Fruit fly (Drosophila melanogaster): ENCODE data around the gene btl.

Gene btl

DNA sequence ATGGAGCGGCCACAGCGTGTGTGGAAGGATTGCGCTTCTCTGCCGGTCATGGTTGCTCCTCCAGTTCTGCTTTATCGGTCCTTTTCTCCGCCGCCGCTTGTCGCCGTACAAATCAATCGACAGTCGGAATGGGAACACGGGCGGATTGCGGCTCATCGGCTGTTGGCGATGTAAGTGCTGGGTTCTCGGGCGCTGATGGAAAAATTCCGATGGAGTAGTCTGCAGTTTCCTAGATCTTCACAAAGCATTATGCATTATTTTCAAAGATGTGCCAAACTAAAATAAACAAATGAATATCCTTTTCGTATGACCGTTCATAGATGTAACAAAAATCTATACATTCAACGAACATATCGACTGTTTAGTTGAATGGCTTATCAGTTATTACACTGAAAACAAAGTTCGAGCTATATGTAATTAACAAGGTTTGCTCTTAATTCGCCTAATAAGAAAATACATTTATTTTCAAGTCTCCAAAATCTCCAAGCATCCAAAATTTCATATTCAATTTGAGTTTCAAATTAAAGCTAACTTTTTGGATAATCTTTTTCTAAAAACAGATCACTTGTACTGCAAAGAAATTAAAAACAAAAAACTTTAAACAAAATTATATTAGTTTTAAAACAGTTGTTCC, 25.8 kb upstream of the btl start, which contains the start of gene Neurl4 (continued):
- TF ChIP-seq phol (tag; optimal IDR thresholded peaks at IDR 0.05), result peak; percentile 87
- peak; percentile 47 for TF ChIP-seq fd96Cb (tag; optimal IDR thresholded peaks at IDR 0.05)
- peak; percentile 80 for TF ChIP-seq Ssrp (tag; optimal IDR thresholded peaks at IDR 0.05)
- TF ChIP-seq fd64A (GFP tag; optimal IDR thresholded peaks at IDR 0.05), result no peak
- TF ChIP-seq CG10565 (GFP tag; optimal IDR thresholded peaks at IDR 0.05), result no peak
- no peak for TF ChIP-seq CG1603 (tag; optimal IDR thresholded peaks at IDR 0.05)
- no peak for TF ChIP-seq CG6683 (GFP tag; optimal IDR thresholded peaks at IDR 0.05)
- no peak for TF ChIP-seq sens-2 (GFP tag; IDR thresholded peaks at IDR 0.05)
- TF ChIP-seq Trl (optimal IDR thresholded peaks at IDR 0.05), result no peak
- peak; percentile 63 for TF ChIP-seq Trl (GFP tag; optimal IDR thresholded peaks at IDR 0.05)
- peak; percentile 83 for TF ChIP-seq Hsf (GFP tag; optimal IDR thresholded peaks at IDR 0.05)
- TF ChIP-seq Opbp (GFP tag; IDR thresholded peaks at IDR 0.05; ENCODE audit: partially characterized antibody), result no peak
- no peak for TF ChIP-seq sr (GFP tag; IDR thresholded peaks at IDR 0.05)
- TF ChIP-seq repo (GFP tag; optimal IDR thresholded peaks at IDR 0.05), result no peak
- TF ChIP-seq CG14710 (tag; optimal IDR thresholded peaks at IDR 0.05), result peak; percentile 65
- no peak for TF ChIP-seq lab (GFP tag; optimal IDR thresholded peaks at IDR 0.05)
- TF ChIP-seq kni (GFP tag; optimal IDR thresholded peaks at IDR 0.05), result no peak
- peak; percentile 14 for TF ChIP-seq NC2α (GFP tag; optimal IDR thresholded peaks at IDR 0.05)
- TF ChIP-seq Max (GFP tag; optimal IDR thresholded peaks at IDR 0.05), result no peak
- TF ChIP-seq pita (GFP tag; optimal IDR thresholded peaks at IDR 0.05), result no peak
- TF ChIP-seq CG5245 (GFP tag; optimal IDR thresholded peaks at IDR 0.05), result peak; percentile 20
- no peak for TF ChIP-seq Eip74EF (GFP tag; optimal IDR thresholded peaks at IDR 0.05)
- TF ChIP-seq CG15269 (tag; optimal IDR thresholded peaks at IDR 0.05), result no peak
- peak; percentile 65 for TF ChIP-seq lilli (GFP tag; optimal IDR thresholded peaks at IDR 0.05)
- TF ChIP-seq lmd (GFP tag; IDR thresholded peaks at IDR 0.05), result peak; percentile 70
- no peak for TF ChIP-seq CG14860 (GFP tag; IDR thresholded peaks at IDR 0.05; ENCODE audit: partially characterized antibody)
- peak; percentile 57; the same call in 1 of the 2 replicates for TF ChIP-seq stc (GFP tag; IDR thresholded peaks at IDR 0.05)
- peak; percentile 28 for TF ChIP-seq da (GFP tag; optimal IDR thresholded peaks at IDR 0.05)
- TF ChIP-seq CkIIα-i1 (GFP tag; IDR thresholded peaks at IDR 0.05), result no peak
- peak; percentile 62 for TF ChIP-seq sisA (GFP tag; IDR thresholded peaks at IDR 0.05)
- TF ChIP-seq CG5953 (GFP tag; IDR thresholded peaks at IDR 0.05), result 0 out of 2 replicates have a peak, but pooled peaks have one; percentile 29
- 0 out of 3 replicates have a peak, but pooled peaks have one; percentile 8 for TF ChIP-seq so (GFP tag; IDR thresholded peaks at IDR 0.05)
- no peak for TF ChIP-seq p53 (GFP tag; optimal IDR thresholded peaks at IDR 0.05)
- TF ChIP-seq sim (GFP tag; IDR thresholded peaks at IDR 0.05), result no peak
- TF ChIP-seq CG3838 (GFP tag; optimal IDR thresholded peaks at IDR 0.05), result peak; percentile 46
- peak; percentile 55 for TF ChIP-seq ewg (GFP tag; optimal IDR thresholded peaks at IDR 0.05)
- peak; percentile 62 for TF ChIP-seq NC2β (GFP tag; optimal IDR thresholded peaks at IDR 0.05)
- TF ChIP-seq eve (GFP tag; optimal IDR thresholded peaks at IDR 0.05), result no peak
- TF ChIP-seq Elba2 (GFP tag; optimal IDR thresholded peaks at IDR 0.05), result peak; percentile 63
- peak; percentile 54 for TF ChIP-seq crc (GFP tag; optimal IDR thresholded peaks at IDR 0.05)
- peak; percentile 68 for TF ChIP-seq Chrac-16 (GFP tag; optimal IDR thresholded peaks at IDR 0.05)
- no peak for TF ChIP-seq sima (GFP tag; optimal IDR thresholded peaks at IDR 0.05)
- peak; percentile 65 for TF ChIP-seq CrebB (tag; optimal IDR thresholded peaks at IDR 0.05)
- TF ChIP-seq yki (optimal IDR thresholded peaks at IDR 0.05), result no peak
- no peak for TF ChIP-seq BtbVII (GFP tag; optimal IDR thresholded peaks at IDR 0.05)
- TF ChIP-seq tap (tag; optimal IDR thresholded peaks at IDR 0.05), result no peak
- no peak for TF ChIP-seq CG1832 (GFP tag; optimal IDR thresholded peaks at IDR 0.05)
- 0 out of 2 replicates have a peak, but pooled peaks have one; percentile 8 for TF ChIP-seq CG7372 (GFP tag; IDR thresholded peaks at IDR 0.05)
- TF ChIP-seq grn (GFP tag; optimal IDR thresholded peaks at IDR 0.05), result no peak
- TF ChIP-seq cas (GFP tag; IDR thresholded peaks at IDR 0.05), result no peak
- peak; percentile 62 for TF ChIP-seq Myb (GFP tag; optimal IDR thresholded peaks at IDR 0.05)
